Worm (Caenorhabditis elegans): ENCODE measurements around the gene smex-2.

The smex-2 gene

DNA sequence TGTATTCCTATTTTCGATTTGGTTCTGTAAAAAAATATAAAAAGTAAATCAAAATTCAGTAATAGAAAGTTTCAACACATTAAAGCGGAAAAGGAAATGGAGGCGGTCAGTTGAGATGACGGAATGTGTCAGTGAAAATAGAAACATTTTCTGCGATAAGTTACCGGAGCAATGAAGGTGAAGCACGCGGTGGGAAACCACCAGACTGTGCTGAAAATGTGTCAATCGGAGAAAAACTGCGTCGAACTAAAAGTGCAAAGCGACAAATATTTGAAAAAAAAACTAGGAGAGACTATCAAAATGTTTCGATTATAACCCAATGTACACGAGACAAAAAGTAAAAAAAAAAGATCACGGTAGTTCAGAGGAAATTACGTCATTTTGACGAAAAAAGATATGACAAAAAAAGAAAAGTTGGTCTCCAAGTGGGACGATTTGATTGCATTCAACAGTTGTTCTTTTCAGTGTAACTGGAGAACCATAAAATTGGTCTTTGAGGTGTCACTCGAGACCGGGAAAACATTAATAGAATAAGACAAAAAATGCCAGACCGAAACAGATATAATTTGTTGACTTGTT lies 31.2 kb upstream of the smex-2 start, which contains the start of gene acl-4:
acl-4 (minus strand) TSS at position 27 of the 579 bp plus-strand sequence.
- TF ChIP-seq elt-2 (tag; optimal IDR thresholded peaks at IDR 0.05), result peak; percentile 9
- TF ChIP-seq jun-1 (tag; optimal IDR thresholded peaks at IDR 0.05), result peak; percentile 16
- TF ChIP-seq nfya-1 (tag; optimal IDR thresholded peaks at IDR 0.05; ENCODE audit: insufficient read depth), result no peak

DNA sequence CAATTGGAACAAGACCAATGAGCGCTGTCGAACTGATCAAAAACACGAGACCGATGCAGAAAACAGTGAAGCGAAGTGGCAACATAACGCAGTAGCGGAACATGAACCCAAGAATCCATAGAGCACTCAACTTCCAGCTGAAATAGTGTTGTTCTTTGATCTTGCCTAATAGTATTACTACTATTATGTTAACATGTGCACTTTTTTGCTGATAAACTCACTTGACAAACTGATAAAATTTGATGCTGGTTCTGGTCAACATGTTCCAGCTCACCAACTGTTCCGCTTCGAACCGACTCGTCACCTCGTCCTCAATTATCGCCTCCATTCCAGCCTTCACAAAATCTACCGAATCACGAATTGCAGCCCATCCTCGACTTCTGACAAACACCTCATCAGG lies 29.0 kb upstream of the smex-2 start:
- TF ChIP-seq ZK546.5 (tag; optimal IDR thresholded peaks at IDR 0.05), result no peak
- TF ChIP-seq ztf-4 (tag; optimal IDR thresholded peaks at IDR 0.05), result no peak
- TF ChIP-seq pha-4 (tag; optimal IDR thresholded peaks at IDR 0.05), result peak; percentile 66
- peak; percentile 58 for TF ChIP-seq jun-1 (tag; optimal IDR thresholded peaks at IDR 0.05)
- TF ChIP-seq lin-15B (tag; optimal IDR thresholded peaks at IDR 0.05), result no peak
- peak; percentile 90 for TF ChIP-seq pqm-1 (tag; optimal IDR thresholded peaks at IDR 0.05)
- peak; percentile 80 for TF ChIP-seq elt-2 (tag; optimal IDR thresholded peaks at IDR 0.05)

DNA sequence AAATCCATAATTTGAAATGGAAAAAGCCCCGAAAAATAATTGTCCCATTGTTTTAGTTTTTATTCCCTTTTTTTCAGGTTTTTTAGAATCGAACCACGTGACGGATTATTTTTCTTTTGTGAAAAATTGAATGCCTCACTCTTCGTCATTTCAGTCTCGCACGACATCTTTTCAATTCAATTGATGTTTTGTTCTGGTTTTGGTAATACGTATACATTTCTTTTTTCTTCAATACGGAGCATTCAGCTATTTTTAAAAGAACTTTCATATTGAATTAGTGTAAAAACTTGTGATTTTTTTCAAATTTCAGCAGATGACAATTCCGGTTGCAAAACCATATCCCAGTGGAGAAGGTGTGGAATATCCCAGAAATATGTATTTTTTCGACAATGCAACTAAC lies 25.5 kb upstream of the smex-2 start, which contains the start of gene F49H12.7:
F49H12.7 (plus strand) TSS at position 301 of the 400 bp plus-strand sequence.
- TF ChIP-seq snpc-4 (tag; optimal IDR thresholded peaks at IDR 0.05), result no peak
- no peak for TF ChIP-seq ceh-82 (tag; optimal IDR thresholded peaks at IDR 0.05)
- no peak for TF ChIP-seq egl-5 (tag; optimal IDR thresholded peaks at IDR 0.05)
- no peak for TF ChIP-seq ceh-16 (tag; optimal IDR thresholded peaks at IDR 0.05)
- no peak for TF ChIP-seq lsy-12 (tag; optimal IDR thresholded peaks at IDR 0.05)
- no peak for TF ChIP-seq elt-3 (tag; optimal IDR thresholded peaks at IDR 0.05)
- no peak for TF ChIP-seq zag-1 (tag; optimal IDR thresholded peaks at IDR 0.05)
- TF ChIP-seq nhr-77 (tag; optimal IDR thresholded peaks at IDR 0.05), result no peak
- no peak for TF ChIP-seq fkh-2 (tag; optimal IDR thresholded peaks at IDR 0.05)
- no peak for TF ChIP-seq daf-12 (tag; optimal IDR thresholded peaks at IDR 0.05)
- no peak for TF ChIP-seq unc-62 (GFP tag; optimal IDR thresholded peaks at IDR 0.05)
- no peak for TF ChIP-seq nhr-28 (tag; optimal IDR thresholded peaks at IDR 0.05)
- TF ChIP-seq fkh-10 (GFP tag; optimal IDR thresholded peaks at IDR 0.05), result no peak
- no peak for TF ChIP-seq nhr-67 (tag; optimal IDR thresholded peaks at IDR 0.05)
- no peak for TF ChIP-seq elt-2 (tag; optimal IDR thresholded peaks at IDR 0.05)
- TF ChIP-seq lin-15B (tag; optimal IDR thresholded peaks at IDR 0.05), result no peak
- no peak for TF ChIP-seq R02D3.7 (tag; optimal IDR thresholded peaks at IDR 0.05)
- TF ChIP-seq elt-1 (tag; optimal IDR thresholded peaks at IDR 0.05), result no peak
- TF ChIP-seq hmg-11 (tag; optimal IDR thresholded peaks at IDR 0.05), result no peak

DNA sequence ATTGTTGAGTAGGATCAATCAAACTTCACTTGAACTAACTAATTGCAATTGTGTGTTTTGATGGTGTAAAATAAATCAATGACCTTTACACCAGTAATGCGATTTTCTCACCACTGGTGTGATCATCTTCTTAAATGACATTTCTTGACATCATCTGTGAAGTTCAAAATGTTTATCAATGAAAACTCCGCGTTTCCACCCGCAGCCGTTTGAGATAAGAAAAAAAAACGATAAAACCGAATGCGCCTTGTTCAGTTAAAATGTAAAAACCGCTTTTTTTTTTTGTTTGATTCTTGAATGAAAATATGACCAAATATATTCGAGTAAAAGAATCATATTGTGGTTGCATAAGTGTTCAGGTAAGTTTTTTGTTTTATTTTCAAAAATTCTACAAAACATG lies 12.3 kb upstream of the smex-2 start, which contains the start of gene Y102A11A.1:
Y102A11A.1 (plus strand) TSS at position 223 of the 400 bp plus-strand sequence.
- TF ChIP-seq elt-2 (tag; optimal IDR thresholded peaks at IDR 0.05) (peak; percentile 67), nfya-1 (tag; optimal IDR thresholded peaks at IDR 0.05; ENCODE audit: insufficient read depth) (no peak), fkh-2 (tag; optimal IDR thresholded peaks at IDR 0.05) (no peak), pqm-1 (tag; optimal IDR thresholded peaks at IDR 0.05) (peak; percentile 46), unc-39 (tag; optimal IDR thresholded peaks at IDR 0.05) (no peak), ceh-9 (tag; optimal IDR thresholded peaks at IDR 0.05) (no peak), nhr-28 (tag; optimal IDR thresholded peaks at IDR 0.05) (no peak), sea-2 (GFP tag; optimal IDR thresholded peaks at IDR 0.05) (no peak), mml-1 (tag; optimal IDR thresholded peaks at IDR 0.05) (no peak)

DNA sequence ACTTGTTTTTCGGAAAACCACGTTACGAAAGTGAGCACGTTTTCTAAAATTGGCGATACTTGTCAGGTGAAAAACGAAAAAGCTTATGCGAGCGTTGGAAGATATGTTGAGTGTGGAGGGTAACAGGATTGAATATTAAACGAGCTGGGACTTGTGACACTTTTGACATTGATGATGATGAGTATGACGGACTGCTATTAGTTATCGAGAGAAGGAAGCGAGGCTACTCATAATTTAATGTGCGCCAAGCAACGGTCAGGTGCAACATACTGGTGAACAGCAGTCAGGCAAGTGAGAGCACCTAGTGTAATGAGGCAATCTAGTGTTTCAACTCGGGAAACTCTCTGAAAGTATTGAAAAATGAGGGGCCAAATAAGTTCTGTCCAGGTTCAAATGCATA lies 11.0 kb upstream of the smex-2 start:
- TF ChIP-seq ZK546.5 (tag; optimal IDR thresholded peaks at IDR 0.05), result no peak
- TF ChIP-seq egl-27 (tag; optimal IDR thresholded peaks at IDR 0.05), result no peak

DNA sequence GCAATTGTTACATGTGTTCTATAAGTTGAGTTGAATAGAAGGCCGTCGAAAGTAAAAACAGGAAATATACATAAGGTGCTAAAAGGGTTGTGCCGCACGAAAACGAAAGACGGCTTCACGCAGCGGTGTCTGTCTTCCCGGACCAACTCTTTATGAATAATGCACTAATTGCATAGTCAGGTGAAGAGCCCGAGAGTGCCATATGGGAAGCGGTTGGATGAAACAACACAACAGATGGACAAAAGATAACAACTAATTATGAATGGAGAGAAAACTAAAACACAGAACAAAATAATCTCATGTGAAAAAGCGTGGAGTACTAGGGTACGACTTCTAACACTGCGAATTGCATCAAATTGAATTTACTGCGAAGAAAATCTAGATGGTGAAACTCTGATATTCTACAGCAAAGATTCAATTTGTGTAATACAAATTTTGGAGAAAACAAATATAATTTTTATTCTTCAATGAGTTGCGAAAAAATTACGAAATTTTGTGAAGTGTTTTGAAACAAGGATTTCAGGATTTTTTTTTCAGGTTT lies 9.7 kb upstream of the smex-2 start:
- no peak for TF ChIP-seq pqm-1 (tag; optimal IDR thresholded peaks at IDR 0.05)
- no peak for TF ChIP-seq mdl-1 (tag; optimal IDR thresholded peaks at IDR 0.05)
- TF ChIP-seq fkh-2 (tag; optimal IDR thresholded peaks at IDR 0.05), result no peak
- no peak for TF ChIP-seq unc-39 (tag; optimal IDR thresholded peaks at IDR 0.05)
- no peak for TF ChIP-seq egl-27 (tag; optimal IDR thresholded peaks at IDR 0.05)
- TF ChIP-seq nfya-1 (tag; optimal IDR thresholded peaks at IDR 0.05; ENCODE audit: insufficient read depth), result no peak
- TF ChIP-seq ceh-82 (tag; optimal IDR thresholded peaks at IDR 0.05), result no peak
- TF ChIP-seq snpc-4 (tag; optimal IDR thresholded peaks at IDR 0.05), result no peak
- TF ChIP-seq ZK546.5 (tag; optimal IDR thresholded peaks at IDR 0.05), result no peak
- TF ChIP-seq lsy-12 (tag; optimal IDR thresholded peaks at IDR 0.05), result no peak
- TF ChIP-seq elt-3 (tag; optimal IDR thresholded peaks at IDR 0.05), result no peak
- TF ChIP-seq nhr-76 (tag; optimal IDR thresholded peaks at IDR 0.05), result no peak
- TF ChIP-seq nhr-12 (tag; optimal IDR thresholded peaks at IDR 0.05), result no peak
- TF ChIP-seq unc-62 (GFP tag; optimal IDR thresholded peaks at IDR 0.05), result no peak
- TF ChIP-seq nhr-28 (tag; optimal IDR thresholded peaks at IDR 0.05), result no peak
- TF ChIP-seq jun-1 (tag; optimal IDR thresholded peaks at IDR 0.05), result no peak
- TF ChIP-seq ztf-11 (tag; optimal IDR thresholded peaks at IDR 0.05), result no peak
- TF ChIP-seq ceh-28 (tag; optimal IDR thresholded peaks at IDR 0.05), result no peak
